Worm (Caenorhabditis elegans) whole organism, L3 larva: Measurements from ENCODE around the gene F42A10.6.

ENCODE experiments used
- R02D3.7 ChIP-seq: fragments of 150-350 bp; optimal IDR thresholded peaks from 2 replicates; lab custom pipeline; 2014; ENCODE audit warnings: missing biosample characterization, missing genetic modification characterization
- ZK546.5 ChIP-seq: sonication (generic microtip); optimal IDR thresholded peaks from 2 replicates; lab custom pipeline; 2017; ENCODE audit warnings: missing biosample characterization, missing genetic modification characterization
- aly-2 ChIP-seq: fragments of 150-350 bp; optimal IDR thresholded peaks from 2 replicates; lab custom pipeline; 2014; ENCODE audit warnings: missing biosample characterization, missing genetic modification characterization
- ama-1 ChIP-seq: fragments of 150-350 bp; optimal IDR thresholded peaks from 2 replicates; lab custom pipeline; 2018
- ceh-28 ChIP-seq: fragments of 150-350 bp; optimal IDR thresholded peaks from 2 replicates; lab custom pipeline; 2014; ENCODE audit warnings: missing biosample characterization, missing genetic modification reagents, missing genetic modification characterization
- ceh-9 ChIP-seq: sonication (generic microtip); optimal IDR thresholded peaks from 2 replicates; lab custom pipeline; 2018; ENCODE audit warnings: missing biosample characterization, missing genetic modification characterization
- daf-12 ChIP-seq: fragments of 150-350 bp; optimal IDR thresholded peaks from 2 replicates; lab custom pipeline; 2014; ENCODE audit warnings: missing biosample characterization, missing genetic modification reagents, missing genetic modification characterization
- egl-27 ChIP-seq: sonication (generic microtip); optimal IDR thresholded peaks from 4 replicates; lab custom pipeline; 2017; ENCODE audit warnings: missing biosample characterization, missing genetic modification reagents, missing genetic modification characterization
- elt-1 ChIP-seq: fragments of 150-350 bp; optimal IDR thresholded peaks from 2 replicates; lab custom pipeline; 2014; ENCODE audit warnings: missing biosample characterization, missing genetic modification characterization
- elt-2 ChIP-seq: sonication (generic microtip); optimal IDR thresholded peaks from 2 replicates; lab custom pipeline; 2016; ENCODE audit warnings: missing genetic modification reagents, mild to moderate bottlenecking, missing genetic modification characterization, missing compliant biosample characterization
- elt-3 ChIP-seq, 3 experiments: fragments of 150-350 bp in 1 of 3; sonication (generic microtip) in 2 of 3; optimal IDR thresholded peaks; 2 replicates in 2 of 3; 4 replicates in 1 of 3; lab custom pipeline; 2014 to 2017; ENCODE audit warnings: missing biosample characterization in 3 of 3, missing genetic modification characterization in 3 of 3
- eor-1 ChIP-seq, 2 experiments: fragments of 150-350 bp; optimal IDR thresholded peaks; 2 replicates each; lab custom pipeline; 2014 to 2018; ENCODE audit warnings: missing biosample characterization in 2 of 2, missing genetic modification characterization in 2 of 2
- fkh-10 ChIP-seq: sonication (generic microtip); optimal IDR thresholded peaks from 2 replicates; lab custom pipeline; 2017; ENCODE audit warnings: missing biosample characterization, missing genetic modification reagents, missing genetic modification characterization
- fkh-2 ChIP-seq: fragments of 150-350 bp; optimal IDR thresholded peaks from 2 replicates; lab custom pipeline; 2014; ENCODE audit warnings: missing biosample characterization, missing genetic modification reagents, missing genetic modification characterization
- fos-1 ChIP-seq: fragments of 150-350 bp; optimal IDR thresholded peaks from 2 replicates; lab custom pipeline; 2014; ENCODE audit warnings: missing biosample characterization, missing genetic modification characterization
- hmg-11 ChIP-seq: sonication (generic microtip); optimal IDR thresholded peaks from 2 replicates; lab custom pipeline; 2016; ENCODE audit warnings: missing genetic modification characterization, missing compliant biosample characterization
- jun-1 ChIP-seq: fragments of 150-350 bp; optimal IDR thresholded peaks from 2 replicates; lab custom pipeline; 2014; ENCODE audit warnings: missing biosample characterization, missing genetic modification reagents, missing genetic modification characterization
- lin-15B ChIP-seq: fragments of 150-350 bp; optimal IDR thresholded peaks from 2 replicates; lab custom pipeline; 2014; ENCODE audit warnings: missing biosample characterization, missing genetic modification characterization
- lin-39 ChIP-seq: fragments of 150-350 bp; optimal IDR thresholded peaks from 2 replicates; lab custom pipeline; 2018; ENCODE audit warnings: missing biosample characterization, missing genetic modification reagents, missing genetic modification characterization
- lsy-12 ChIP-seq: sonication (generic microtip); optimal IDR thresholded peaks from 2 replicates; lab custom pipeline; 2016; ENCODE audit warnings: mild to moderate bottlenecking, missing genetic modification characterization, missing compliant biosample characterization
- mdl-1 ChIP-seq: fragments of 150-350 bp; optimal IDR thresholded peaks from 2 replicates; lab custom pipeline; 2014; ENCODE audit warnings: missing biosample characterization, missing genetic modification characterization
- mml-1 ChIP-seq: fragments of 150-350 bp; sonication (generic microtip); optimal IDR thresholded peaks from 3 replicates; lab custom pipeline; 2014; ENCODE audit warnings: missing biosample characterization, missing genetic modification characterization
- nfya-1 ChIP-seq: sonication (generic microtip); optimal IDR thresholded peaks from 2 replicates; lab custom pipeline; 2017; ENCODE audit warnings: missing genetic modification characterization, mild to moderate bottlenecking, missing compliant biosample characterization, antibody characterized with exemption, moderate library complexity; ENCODE audit not compliant: insufficient read depth
- nhr-11 ChIP-seq: fragments of 150-350 bp; optimal IDR thresholded peaks from 2 replicates; lab custom pipeline; 2014; ENCODE audit warnings: missing biosample characterization, missing genetic modification characterization
- nhr-12 ChIP-seq: fragments of 150-350 bp; optimal IDR thresholded peaks from 2 replicates; lab custom pipeline; 2014; ENCODE audit warnings: missing biosample characterization, missing genetic modification characterization
- nhr-23 ChIP-seq: fragments of 150-350 bp; optimal IDR thresholded peaks from 2 replicates; lab custom pipeline; 2014; ENCODE audit warnings: missing biosample characterization, missing genetic modification reagents, missing genetic modification characterization
- nhr-237 ChIP-seq: fragments of 150-350 bp; optimal IDR thresholded peaks from 2 replicates; lab custom pipeline; 2014; ENCODE audit warnings: missing biosample characterization, missing genetic modification characterization
- nhr-28 ChIP-seq: fragments of 150-350 bp; optimal IDR thresholded peaks from 2 replicates; lab custom pipeline; 2014; ENCODE audit warnings: missing biosample characterization, missing genetic modification characterization
- nhr-43 ChIP-seq: sonication (generic microtip); optimal IDR thresholded peaks from 2 replicates; lab custom pipeline; 2016; ENCODE audit warnings: mild to moderate bottlenecking, missing genetic modification characterization, missing compliant biosample characterization; ENCODE audit not compliant: poor library complexity, severe bottlenecking
- nhr-67 ChIP-seq: fragments of 150-350 bp; optimal IDR thresholded peaks from 2 replicates; lab custom pipeline; 2014; ENCODE audit warnings: missing biosample characterization, missing genetic modification characterization
- nhr-76 ChIP-seq: fragments of 150-350 bp; sonication (generic microtip); optimal IDR thresholded peaks from 5 replicates; lab custom pipeline; 2014; ENCODE audit warnings: missing biosample characterization, missing genetic modification characterization
- pha-4 ChIP-seq: fragments of 150-350 bp; optimal IDR thresholded peaks from 2 replicates; lab custom pipeline; 2014; ENCODE audit warnings: missing biosample characterization, missing genetic modification reagents, missing genetic modification characterization
- pqm-1 ChIP-seq: fragments of 150-350 bp; optimal IDR thresholded peaks from 2 replicates; lab custom pipeline; 2017; ENCODE audit warnings: missing biosample characterization, missing genetic modification characterization, inconsistent platforms
- skn-1 ChIP-seq: fragments of 150-350 bp; optimal IDR thresholded peaks from 2 replicates; lab custom pipeline; 2014; ENCODE audit warnings: missing biosample characterization, missing genetic modification characterization
- snpc-4 ChIP-seq: fragments of 150-350 bp; optimal IDR thresholded peaks from 2 replicates; lab custom pipeline; 2014; ENCODE audit warnings: missing biosample characterization, missing genetic modification characterization
- tbx-2 ChIP-seq: sonication (generic microtip); optimal IDR thresholded peaks from 2 replicates; lab custom pipeline; 2016; ENCODE audit warnings: mild to moderate bottlenecking, missing genetic modification characterization, missing compliant biosample characterization
- unc-39 ChIP-seq: sonication (generic microtip); optimal IDR thresholded peaks from 4 replicates; lab custom pipeline; 2017; ENCODE audit warnings: missing biosample characterization, missing genetic modification characterization
- unc-62 ChIP-seq: fragments of 150-350 bp; sonication (generic microtip); optimal IDR thresholded peaks from 4 replicates; lab custom pipeline; 2014; ENCODE audit warnings: missing biosample characterization, missing genetic modification reagents, missing genetic modification characterization
- zag-1 ChIP-seq: fragments of 150-350 bp; optimal IDR thresholded peaks from 2 replicates; lab custom pipeline; 2014; ENCODE audit warnings: missing biosample characterization, missing genetic modification characterization
- ztf-11 ChIP-seq: fragments of 150-350 bp; optimal IDR thresholded peaks from 2 replicates; lab custom pipeline; 2014; ENCODE audit warnings: missing biosample characterization, missing genetic modification characterization
- ztf-4 ChIP-seq: fragments of 150-350 bp; optimal IDR thresholded peaks from 2 replicates; lab custom pipeline; 2014; ENCODE audit warnings: missing biosample characterization, missing genetic modification characterization

The F42A10.6 gene

DNA sequence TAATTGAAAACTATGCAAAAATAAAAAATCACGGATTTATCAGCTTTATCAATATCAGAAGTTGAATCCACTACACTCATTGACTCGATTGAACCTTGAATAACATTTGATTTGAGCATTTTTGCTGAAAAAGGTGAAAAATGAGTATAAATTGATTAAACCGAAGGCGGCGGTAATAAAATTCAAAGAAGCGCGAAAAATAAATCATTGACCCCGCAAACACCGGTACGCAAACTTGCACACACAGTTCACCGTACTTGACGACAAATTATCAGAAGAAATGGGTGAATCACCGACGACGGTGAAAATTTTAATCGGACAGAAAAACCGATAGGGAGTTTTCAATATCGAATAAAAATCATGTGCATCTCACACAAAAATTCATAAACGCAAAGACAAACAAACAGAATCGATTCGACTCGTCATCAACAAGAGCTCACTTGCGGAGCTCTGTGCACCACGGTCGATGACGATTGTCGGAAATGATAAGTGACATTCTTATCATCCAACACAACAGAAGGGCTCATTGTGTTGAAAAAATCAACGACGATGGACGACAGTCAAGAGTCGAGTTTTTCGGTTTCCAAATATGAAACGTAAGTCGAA lies 27.1 kb downstream of the F42A10.6 start, which contains the start of the genes wht-7 and Y42G9A.1:
Gene wht-7 (minus strand): TSS at position 131 of the 606 bp plus-strand sequence.
Gene Y42G9A.1 (plus strand): TSS at position 495 of the 606 bp plus-strand sequence.
- TF ChIP-seq nfya-1 (no peak), elt-1 (no peak), eor-1 (tag; optimal IDR thresholded peaks at IDR 0.05; lab: Kevin White, UChicago) (no peak), aly-2 (tag; lab: Kevin White, UChicago) (no peak), pqm-1 (tag; lab: Kevin White, UChicago) (peak; percentile 64), elt-2 (tag; lab: Kevin White, UChicago) (peak; percentile 80), elt-3 (tag; optimal IDR thresholded peaks at IDR 0.05; lab: Kevin White, UChicago) (no peak), egl-27 (tag; lab: Kevin White, UChicago) (no peak), pha-4 (peak; percentile 8), jun-1 (tag; lab: Kevin White, UChicago) (no peak), nhr-237 (tag; lab: Kevin White, UChicago) (no peak), ZK546.5 (tag; lab: Kevin White, UChicago) (no peak), ceh-9 (no peak), mdl-1 (no peak), ceh-28 (tag; lab: Kevin White, UChicago) (peak; percentile 14), mml-1 (tag; lab: Kevin White, UChicago) (no peak), zag-1 (tag; lab: Kevin White, UChicago) (no peak), skn-1 (no peak), lsy-12 (tag; lab: Kevin White, UChicago) (no peak), ama-1 (lab: Kevin White, UChicago) (no peak), fkh-10 (GFP tag; lab: Kevin White, UChicago) (no peak), tbx-2 (no peak), snpc-4 (tag; lab: Kevin White, UChicago) (no peak), nhr-11 (tag; lab: Kevin White, UChicago) (no peak), hmg-11 (tag; lab: Kevin White, UChicago) (no peak), ztf-11 (no peak), nhr-12 (tag; lab: Kevin White, UChicago) (no peak), nhr-67 (tag; lab: Kevin White, UChicago) (no peak), daf-12 (tag; lab: Kevin White, UChicago) (no peak)
- TF ChIP-seq, all 47 proteins: peak for 4

ce11 chrIII:6148684-6149083 lies 28.0 kb downstream of the F42A10.6 start:
- peak; percentile 52 for TF ChIP-seq nhr-43
- TF ChIP-seq ztf-4 (tag; lab: Kevin White, UChicago), result no peak

- TF ChIP-seq jun-1 (tag; lab: Kevin White, UChicago) (peak; percentile 31), nhr-43 (peak; percentile 52), daf-12 (tag; lab: Kevin White, UChicago) (no peak)
These were observed 28.8 kb downstream of the F42A10.6 start, which contains the start of gene Y42G9A.2 for ce11 chrIII:6147903-6148302. Y42G9A.2 (plus strand) TSS chrIII:6148186.

ce11 chrIII:6146797-6147196 lies 29.9 kb downstream of the F42A10.6 start:
- no peak for TF ChIP-seq fkh-10 (GFP tag; lab: Kevin White, UChicago)
- TF ChIP-seq skn-1, result no peak
- TF ChIP-seq mdl-1, result no peak
- no peak for TF ChIP-seq daf-12 (tag; lab: Kevin White, UChicago)
- TF ChIP-seq nhr-43, result no peak
- TF ChIP-seq nhr-237 (tag; lab: Kevin White, UChicago), result no peak
- no peak for TF ChIP-seq fos-1
- TF ChIP-seq ztf-4 (tag; lab: Kevin White, UChicago), result no peak
- TF ChIP-seq nhr-76 (tag; lab: Kevin White, UChicago), result no peak
- no peak for TF ChIP-seq elt-2 (tag; lab: Kevin White, UChicago)
- TF ChIP-seq R02D3.7, result no peak
- no peak for TF ChIP-seq fkh-2

ce11 chrIII:6145896-6146295 lies 30.8 kb downstream of the F42A10.6 start, which contains the start of gene Y42G9A.3:
Y42G9A.3 (plus strand) TSS chrIII:6146258.
- no peak for TF ChIP-seq fkh-10 (GFP tag; lab: Kevin White, UChicago)
- no peak for TF ChIP-seq lin-39 (tag; lab: Kevin White, UChicago)
- no peak for TF ChIP-seq nhr-237 (tag; lab: Kevin White, UChicago)
- TF ChIP-seq daf-12 (tag; lab: Kevin White, UChicago), result no peak
- TF ChIP-seq pqm-1 (tag; lab: Kevin White, UChicago), result no peak
- TF ChIP-seq jun-1 (tag; lab: Kevin White, UChicago), result peak; percentile 3
- no peak for TF ChIP-seq lsy-12 (tag; lab: Kevin White, UChicago)
- no peak for TF ChIP-seq eor-1 (tag; optimal IDR thresholded peaks at IDR 0.05; lab: Kevin White, UChicago)
- no peak for TF ChIP-seq nhr-43
- TF ChIP-seq elt-2 (tag; lab: Kevin White, UChicago), result peak; percentile 17
- no peak for TF ChIP-seq lin-15B (tag; lab: Kevin White, UChicago)
- no peak for TF ChIP-seq fos-1
- TF ChIP-seq nhr-67 (tag; lab: Kevin White, UChicago), result no peak
- TF ChIP-seq unc-62 (GFP tag; lab: Kevin White, UChicago), result no peak
- TF ChIP-seq nhr-23, result peak; percentile 10
- no peak for TF ChIP-seq egl-27 (tag; lab: Kevin White, UChicago)
- no peak for TF ChIP-seq mdl-1
- no peak for TF ChIP-seq unc-39 (tag; lab: Kevin White, UChicago)
- no peak for TF ChIP-seq nhr-28 (tag; lab: Kevin White, UChicago)
- peak; percentile 89 for TF ChIP-seq skn-1
- TF ChIP-seq nfya-1, result no peak
- no peak for TF ChIP-seq hmg-11 (tag; lab: Kevin White, UChicago)
- TF ChIP-seq pha-4, result no peak
